Worm (Caenorhabditis elegans) whole organism, L4 larva: ENCODE results near the gene srj-25.

Source experiments
- F10B5.3 ChIP-seq: sonication (generic microtip); optimal IDR thresholded peaks from 2 replicates; lab custom pipeline; 2016; ENCODE audit warnings: mild to moderate bottlenecking, missing genetic modification characterization, missing compliant biosample characterization
- F37D6.2 ChIP-seq: sonication (generic microtip); optimal IDR thresholded peaks from 2 replicates; lab custom pipeline; 2016; ENCODE audit warnings: mild to moderate bottlenecking, missing genetic modification characterization, missing compliant biosample characterization
- F44E2.7 ChIP-seq: fragments of 200-800 bp; sonication (Bioruptor generic); IDR thresholded peaks from 2 replicates; pipeline ENCODE4 v2.1.2; 2022; ENCODE audit warnings: missing genetic modification characterization, missing compliant biosample characterization
- T26A8.4 ChIP-seq: fragments of 200-800 bp; sonication (Bioruptor generic); IDR thresholded peaks from 2 replicates; pipeline ENCODE4 v1.3.6; 2022; ENCODE audit warnings: missing genetic modification characterization, missing compliant biosample characterization
- Y48G9A.11 ChIP-seq: fragments of 200-800 bp; sonication (Bioruptor generic); IDR thresholded peaks from 2 replicates; pipeline ENCODE4 v1.3.6; 2022; ENCODE audit warnings: missing genetic modification reagents, missing genetic modification characterization, missing compliant biosample characterization
- Y5F2A.4 ChIP-seq: fragments of 200-800 bp; sonication (Bioruptor generic); optimal IDR thresholded peaks from 2 replicates; lab custom pipeline; 2018; ENCODE audit warnings: mild to moderate bottlenecking, missing genetic modification characterization, missing compliant biosample characterization
- Y75B8A.6 ChIP-seq: fragments of 200-800 bp; sonication (Bioruptor generic); IDR thresholded peaks from 2 replicates; pipeline ENCODE4 v1.3.6; 2022; ENCODE audit warnings: missing genetic modification reagents, missing genetic modification characterization, missing compliant biosample characterization
- ZK546.5 ChIP-seq, 2 experiments: sonication (generic microtip); optimal IDR thresholded peaks; 2 replicates each; lab custom pipeline; 2017; ENCODE audit warnings: missing biosample characterization in 2 of 2, missing genetic modification characterization in 2 of 2
- aha-1 ChIP-seq: fragments of 150-350 bp; peaks from one replicate; lab custom pipeline; 2014; ENCODE audit warnings: missing biosample characterization, missing genetic modification characterization
- aly-2 ChIP-seq: sonication (generic microtip); optimal IDR thresholded peaks from 2 replicates; lab custom pipeline; 2018; ENCODE audit warnings: missing biosample characterization, missing genetic modification characterization
- ama-1 ChIP-seq: fragments of 150-350 bp; optimal IDR thresholded peaks from 2 replicates; lab custom pipeline; 2014; ENCODE audit warnings: inconsistent platforms, mixed read lengths
- arid-1 ChIP-seq: fragments of 200-800 bp; sonication (Bioruptor generic); conservative IDR thresholded peaks from 2 replicates; pipeline ENCODE4 v1.3.6; 2022; ENCODE audit warnings: missing genetic modification reagents, missing genetic modification characterization, missing compliant biosample characterization
- ceh-28 ChIP-seq: fragments of 150-350 bp; optimal IDR thresholded peaks from 2 replicates; lab custom pipeline; 2014; ENCODE audit warnings: missing biosample characterization, missing genetic modification reagents, missing genetic modification characterization
- ceh-32 ChIP-seq: sonication (generic microtip); optimal IDR thresholded peaks from 2 replicates; lab custom pipeline; 2016; ENCODE audit warnings: mild to moderate bottlenecking, missing genetic modification characterization, missing compliant biosample characterization; ENCODE audit not compliant: poor library complexity
- ceh-82 ChIP-seq: sonication (generic microtip); optimal IDR thresholded peaks from 2 replicates; lab custom pipeline; 2017; ENCODE audit warnings: missing biosample characterization, missing genetic modification characterization
- daf-12 ChIP-seq: fragments of 150-350 bp; optimal IDR thresholded peaks from 2 replicates; lab custom pipeline; 2014; ENCODE audit warnings: missing biosample characterization, missing genetic modification reagents, missing genetic modification characterization
- daf-16 ChIP-seq, 3 experiments: sonication (generic microtip); optimal IDR thresholded peaks; 2 replicates each; lab custom pipeline; 2016 to 2017; ENCODE audit warnings: missing genetic modification characterization in 3 of 3, missing genetic modification reagents in 3 of 3, mild to moderate bottlenecking in 2 of 3, missing compliant biosample characterization in 2 of 3, missing biosample characterization in 1 of 3, moderate library complexity in 1 of 3
- daf-19 ChIP-seq: fragments of 200-800 bp; sonication (Bioruptor generic); conservative IDR thresholded peaks from 2 replicates; pipeline ENCODE4 v1.3.6; 2022; ENCODE audit warnings: missing genetic modification characterization, missing compliant biosample characterization
- dmd-9 ChIP-seq: fragments of 200-800 bp; sonication (Bioruptor generic); IDR thresholded peaks from 2 replicates; pipeline ENCODE4 v1.3.6; 2022; ENCODE audit warnings: missing genetic modification reagents, missing genetic modification characterization, missing compliant biosample characterization
- duxl-1 ChIP-seq: sonication (generic microtip); optimal IDR thresholded peaks from 2 replicates; lab custom pipeline; 2016; ENCODE audit warnings: mild to moderate bottlenecking, missing genetic modification characterization, moderate library complexity, missing compliant biosample characterization; ENCODE audit not compliant: poor library complexity
- dve-1 ChIP-seq: sonication (generic microtip); optimal IDR thresholded peaks from 2 replicates; lab custom pipeline; 2017; ENCODE audit warnings: antibody characterized with exemption, mild to moderate bottlenecking, missing genetic modification characterization, missing compliant biosample characterization; ENCODE audit not compliant: insufficient read depth
- egl-27 ChIP-seq: sonication (generic microtip); optimal IDR thresholded peaks from 3 replicates; lab custom pipeline; 2017; ENCODE audit warnings: missing biosample characterization, missing genetic modification reagents, missing genetic modification characterization
- fkh-10 ChIP-seq: fragments of 150-350 bp; optimal IDR thresholded peaks from 2 replicates; lab custom pipeline; 2014; ENCODE audit warnings: missing biosample characterization, missing genetic modification reagents, missing genetic modification characterization
- fos-1 ChIP-seq: fragments of 150-350 bp; optimal IDR thresholded peaks from 2 replicates; lab custom pipeline; 2014; ENCODE audit warnings: missing biosample characterization, missing genetic modification characterization
- hlh-30 ChIP-seq: sonication (generic microtip); optimal IDR thresholded peaks from 2 replicates; lab custom pipeline; 2017; ENCODE audit warnings: antibody characterized with exemption, mild to moderate bottlenecking, missing genetic modification characterization, missing compliant biosample characterization; ENCODE audit not compliant: insufficient read depth
- hmg-1.1 ChIP-seq: fragments of 200-800 bp; sonication (Bioruptor generic); IDR thresholded peaks from 2 replicates; pipeline ENCODE4 v1.3.6; 2022; ENCODE audit warnings: missing genetic modification reagents, missing genetic modification characterization, missing compliant biosample characterization
- lin-1 ChIP-seq: fragments of 200-800 bp; sonication (Bioruptor generic); IDR thresholded peaks from 2 replicates; pipeline ENCODE4 v1.3.6; 2022; ENCODE audit warnings: missing genetic modification reagents, missing genetic modification characterization, missing compliant biosample characterization
- lin-13 ChIP-seq: fragments of 150-350 bp; optimal IDR thresholded peaks from 2 replicates; lab custom pipeline; 2014; ENCODE audit warnings: missing biosample characterization, missing genetic modification reagents, missing genetic modification characterization
- lin-29 ChIP-seq: fragments of 200-800 bp; sonication (Bioruptor generic); IDR thresholded peaks from 2 replicates; pipeline ENCODE4 v1.3.6; 2022; ENCODE audit warnings: missing genetic modification reagents, missing genetic modification characterization, missing compliant biosample characterization
- lin-39 ChIP-seq: fragments of 150-350 bp; optimal IDR thresholded peaks from 2 replicates; lab custom pipeline; 2014; ENCODE audit warnings: missing biosample characterization, missing genetic modification reagents, missing genetic modification characterization
- madf-5 ChIP-seq, 2 experiments: fragments of 200-800 bp; sonication (Bioruptor generic); IDR thresholded peaks; 2 replicates each; pipeline ENCODE4 v1.3.6; 2022; ENCODE audit warnings: missing compliant biosample characterization in 2 of 2, missing genetic modification characterization in 2 of 2
- mdt-29 ChIP-seq: fragments of 200-800 bp; sonication (Bioruptor generic); IDR thresholded peaks from 2 replicates; pipeline ENCODE4 v1.3.6; 2022; ENCODE audit warnings: missing genetic modification reagents, missing genetic modification characterization, missing compliant biosample characterization
- mxl-2 ChIP-seq: fragments of 200-800 bp; sonication (Bioruptor generic); conservative IDR thresholded peaks from 2 replicates; pipeline ENCODE4 v1.3.6; 2022; ENCODE audit warnings: missing genetic modification reagents, missing genetic modification characterization, missing compliant biosample characterization
- mxl-3 ChIP-seq: fragments of 200-800 bp; sonication (Bioruptor generic); optimal IDR thresholded peaks from 2 replicates; lab custom pipeline; 2018; ENCODE audit warnings: mild to moderate bottlenecking, missing genetic modification characterization, missing compliant biosample characterization
- nhr-11 ChIP-seq: fragments of 150-350 bp; optimal IDR thresholded peaks from 2 replicates; lab custom pipeline; 2014; ENCODE audit warnings: missing biosample characterization, missing genetic modification characterization
- nhr-25 ChIP-seq: sonication (generic microtip); optimal IDR thresholded peaks from 2 replicates; lab custom pipeline; 2017; ENCODE audit warnings: missing genetic modification characterization, mild to moderate bottlenecking, missing compliant biosample characterization, antibody characterized with exemption, moderate library complexity, borderline replicate concordance; ENCODE audit not compliant: insufficient read depth
- nhr-28 ChIP-seq: fragments of 150-350 bp; optimal IDR thresholded peaks from 2 replicates; lab custom pipeline; 2014; ENCODE audit warnings: missing biosample characterization, missing genetic modification characterization
- nhr-41 ChIP-seq: fragments of 200-800 bp; sonication (Bioruptor generic); IDR thresholded peaks from 2 replicates; pipeline ENCODE4 v1.3.6; 2022; ENCODE audit warnings: missing genetic modification reagents, missing genetic modification characterization, missing compliant biosample characterization
- nhr-42 ChIP-seq: fragments of 200-800 bp; sonication (Bioruptor generic); IDR thresholded peaks from 2 replicates; pipeline ENCODE4 v1.3.6; 2022; ENCODE audit warnings: missing genetic modification characterization, missing compliant biosample characterization
- pqm-1 ChIP-seq: sonication (generic microtip); optimal IDR thresholded peaks from 2 replicates; lab custom pipeline; 2017; ENCODE audit warnings: missing biosample characterization, missing genetic modification characterization
- rbr-2 ChIP-seq: sonication (generic microtip); optimal IDR thresholded peaks from 2 replicates; lab custom pipeline; 2016; ENCODE audit warnings: missing genotype, missing genetic modification characterization, missing compliant biosample characterization
- sdz-12 ChIP-seq: fragments of 200-800 bp; sonication (Bioruptor generic); optimal IDR thresholded peaks from 2 replicates; lab custom pipeline; 2018; ENCODE audit warnings: mild to moderate bottlenecking, missing genetic modification characterization, missing compliant biosample characterization
- skn-1 ChIP-seq: fragments of 150-350 bp; optimal IDR thresholded peaks from 2 replicates; lab custom pipeline; 2014; ENCODE audit warnings: missing biosample characterization, missing genetic modification characterization
- snpc-1.2 ChIP-seq: fragments of 200-800 bp; sonication (Bioruptor generic); IDR thresholded peaks from 2 replicates; pipeline ENCODE4 v1.3.6; 2022; ENCODE audit warnings: missing genetic modification reagents, missing genetic modification characterization, missing compliant biosample characterization
- spr-1 ChIP-seq: sonication (generic microtip); optimal IDR thresholded peaks from 2 replicates; lab custom pipeline; 2016; ENCODE audit warnings: mild to moderate bottlenecking, missing genetic modification characterization, missing compliant biosample characterization
- spr-3 ChIP-seq: fragments of 200-800 bp; sonication (Bioruptor generic); optimal IDR thresholded peaks from 2 replicates; lab custom pipeline; 2018; ENCODE audit warnings: mild to moderate bottlenecking, missing genetic modification characterization, missing compliant biosample characterization
- vab-7 ChIP-seq: fragments of 200-800 bp; sonication (Bioruptor generic); IDR thresholded peaks from 2 replicates; pipeline ENCODE4 v1.3.6; 2022; ENCODE audit warnings: missing genetic modification reagents, missing genetic modification characterization, missing compliant biosample characterization
- zfp-2 ChIP-seq: sonication (generic microtip); optimal IDR thresholded peaks from 2 replicates; lab custom pipeline; 2016; ENCODE audit warnings: mild to moderate bottlenecking, missing genetic modification characterization, missing compliant biosample characterization
- zfp-3 ChIP-seq: fragments of 200-800 bp; sonication (Bioruptor generic); conservative IDR thresholded peaks from 2 replicates; pipeline ENCODE4 v1.3.6; 2022; ENCODE audit warnings: missing genetic modification reagents, missing genetic modification characterization, missing compliant biosample characterization
- zip-2 ChIP-seq: fragments of 150-350 bp; optimal IDR thresholded peaks from 2 replicates; lab custom pipeline; 2014; ENCODE audit warnings: missing biosample characterization, missing genetic modification characterization

Gene srj-25

ce11 chrV:728822-729493 is 7.1 kb downstream of the srj-25 start (continued):
- TF ChIP-seq dve-1 (tag; lab: Kevin White, UChicago) (peak; percentile 96), egl-27 (tag; lab: Kevin White, UChicago) (no peak), ZK546.5 (tag; optimal IDR thresholded peaks at IDR 0.05; lab: Kevin White, UChicago) (no peak), ceh-32 (tag; lab: Kevin White, UChicago) (no peak), T26A8.4 (GFP tag; lab: Robert Waterston, UW) (peak; percentile 39; the same call in 1 of the 2 replicates), arid-1 (GFP tag; lab: Robert Waterston, UW) (no peak), fos-1 (tag; lab: Kevin White, UChicago) (no peak), daf-19 (GFP tag; lab: Robert Waterston, UW) (no peak), aha-1 (peak; percentile 98), dmd-9 (GFP tag; lab: Robert Waterston, UW) (0 out of 2 replicates have a peak, but pooled peaks have one; percentile 16), daf-12 (tag; lab: Kevin White, UChicago) (no peak), sdz-12 (GFP tag; lab: Kevin White, UChicago) (no peak), lin-1 (GFP tag; lab: Robert Waterston, UW) (no peak), skn-1 (no peak), mxl-2 (GFP tag; lab: Robert Waterston, UW) (no peak), mdt-29 (GFP tag; lab: Robert Waterston, UW) (no peak), lin-39 (tag; lab: Kevin White, UChicago) (no peak), fkh-10 (GFP tag; lab: Kevin White, UChicago) (no peak), pqm-1 (tag; lab: Kevin White, UChicago) (no peak), F44E2.7 (no peak), madf-5 (GFP tag; IDR thresholded peaks at IDR 0.05; lab: Robert Waterston, UW) (no peak), daf-16 (GFP tag; optimal IDR thresholded peaks at IDR 0.05; lab: Kevin White, UChicago) (peak in 1 of 2 experiments; percentile 62), daf-16 (tag; optimal IDR thresholded peaks at IDR 0.05; lab: Kevin White, UChicago) (peak; percentile 56), nhr-28 (tag; lab: Kevin White, UChicago) (peak; percentile 68), hmg-1.1 (GFP tag; lab: Robert Waterston, UW) (0 out of 2 replicates have a peak, but pooled peaks have one; percentile 26), F10B5.3 (tag; lab: Kevin White, UChicago) (no peak), vab-7 (GFP tag; lab: Robert Waterston, UW) (no peak), ceh-82 (tag; lab: Kevin White, UChicago) (no peak), zfp-3 (0 out of 2 replicates have a peak, but pooled peaks have one; percentile 23), nhr-25 (tag; lab: Kevin White, UChicago) (no peak), zip-2 (peak; percentile 15), spr-3 (no peak), snpc-1.2 (no peak), ama-1 (lab: Kevin White, UChicago) (no peak), hlh-30 (peak; percentile 91), F37D6.2 (tag; lab: Kevin White, UChicago) (no peak), nhr-11 (peak; percentile 69), mxl-3 (GFP tag; lab: Kevin White, UChicago) (peak; percentile 59), aly-2 (tag; lab: Kevin White, UChicago) (no peak), Y75B8A.6 (GFP tag; lab: Robert Waterston, UW) (0 out of 2 replicates have a peak, but pooled peaks have one; percentile 10), Y48G9A.11 (GFP tag; lab: Robert Waterston, UW) (0 out of 2 replicates have a peak, but pooled peaks have one; percentile 10), duxl-1 (tag; lab: Kevin White, UChicago) (no peak), Y5F2A.4 (GFP tag; lab: Kevin White, UChicago) (no peak), rbr-2 (tag; lab: Kevin White, UChicago) (no peak), nhr-41 (GFP tag; lab: Robert Waterston, UW) (no peak), nhr-42 (GFP tag; lab: Robert Waterston, UW) (no peak), ceh-28 (tag; lab: Kevin White, UChicago) (no peak), zfp-2 (no peak), lin-29 (GFP tag; lab: Robert Waterston, UW) (no peak), lin-13 (GFP tag; lab: Kevin White, UChicago) (no peak), spr-1 (tag; lab: Kevin White, UChicago) (peak; percentile 57)
